Fruit fly (Drosophila melanogaster): ENCODE results near the gene CG31709.
A peak's percentile ranks its signal among the peaks of the same experiment; 100 is the strongest.

CG31709 gene

dm6 chr2L:9598390-9598789 lies 19.0 kb upstream of the CG31709 start (continued):
- TF ChIP-seq CG5953 (GFP tag; IDR thresholded peaks at IDR 0.05) (peak; percentile 65), eyg (GFP tag; optimal IDR thresholded peaks at IDR 0.05) (no peak), CG17328 (GFP tag; IDR thresholded peaks at IDR 0.05) (peak; percentile 87), Kr (GFP tag; optimal IDR thresholded peaks at IDR 0.05) (no peak), CG4707 (GFP tag; optimal IDR thresholded peaks at IDR 0.05) (no peak), CG3838 (GFP tag; optimal IDR thresholded peaks at IDR 0.05) (no peak), sens-2 (GFP tag; IDR thresholded peaks at IDR 0.05) (peak; percentile 84), CG30403 (GFP tag; optimal IDR thresholded peaks at IDR 0.05) (peak; percentile 58), yki (optimal IDR thresholded peaks at IDR 0.05) (no peak), CG2202 (tag; optimal IDR thresholded peaks at IDR 0.05) (peak; percentile 73), unpg (GFP tag; optimal IDR thresholded peaks at IDR 0.05) (peak; percentile 66), CG1233 (GFP tag; optimal IDR thresholded peaks at IDR 0.05) (peak; percentile 59), crol (GFP tag; IDR thresholded peaks at IDR 0.05) (peak; percentile 43; the same call in 1 of the 2 replicates), toy (GFP tag; IDR thresholded peaks at IDR 0.05) (no peak), NC2β (GFP tag; optimal IDR thresholded peaks at IDR 0.05) (no peak), sima (GFP tag; optimal IDR thresholded peaks at IDR 0.05) (no peak), grau (tag; optimal IDR thresholded peaks at IDR 0.05) (peak; percentile 76), CG12155 (GFP tag; optimal IDR thresholded peaks at IDR 0.05) (no peak), ttk (GFP tag; IDR thresholded peaks at IDR 0.05) (peak; percentile 76), CG8089 (GFP tag; optimal IDR thresholded peaks at IDR 0.05) (no peak), CG11560 (tag; IDR thresholded peaks at IDR 0.05) (no peak), CG7357 (GFP tag; IDR thresholded peaks at IDR 0.05) (peak; percentile 52; the same call in 1 of the 3 replicates), peb (GFP tag; IDR thresholded peaks at IDR 0.05) (peak; percentile 72; the same call in 1 of the 2 replicates), CG4854 (GFP tag; optimal IDR thresholded peaks at IDR 0.05) (no peak), Xrp1 (GFP tag; IDR thresholded peaks at IDR 0.05) (peak; percentile 94), CG43689 (GFP tag; IDR thresholded peaks at IDR 0.05) (no peak), CG2116 (GFP tag; optimal IDR thresholded peaks at IDR 0.05) (peak; percentile 11), CG31441 (GFP tag; IDR thresholded peaks at IDR 0.05) (peak; percentile 69), CG18262 (tag; optimal IDR thresholded peaks at IDR 0.05) (peak; percentile 85), CG11504 (tag; optimal IDR thresholded peaks at IDR 0.05) (no peak), CG13894 (tag; optimal IDR thresholded peaks at IDR 0.05) (no peak), gsb-n (tag; optimal IDR thresholded peaks at IDR 0.05) (peak; percentile 72), stwl (tag; optimal IDR thresholded peaks at IDR 0.05) (no peak), Sry-β (GFP tag; optimal IDR thresholded peaks at IDR 0.05) (no peak), CG2678 (tag; optimal IDR thresholded peaks at IDR 0.05) (no peak), ap (GFP tag; IDR thresholded peaks at IDR 0.05) (peak; percentile 43), exex (tag; optimal IDR thresholded peaks at IDR 0.05) (no peak), esg (GFP tag; conservative IDR thresholded peaks at IDR 0.05) (peak; percentile 61; the same call in 1 of the 2 replicates), bsh (GFP tag; optimal IDR thresholded peaks at IDR 0.05) (peak in 1 of 2 experiments; percentile 76), pum (GFP tag; optimal IDR thresholded peaks at IDR 0.05) (peak; percentile 1), ato (GFP tag; IDR thresholded peaks at IDR 0.05; ENCODE audit: partially characterized antibody) (no peak), Tbp (GFP tag; optimal IDR thresholded peaks at IDR 0.05) (no peak), CG8290 (GFP tag; optimal IDR thresholded peaks at IDR 0.05) (peak; percentile 35), CG8290 (tag; optimal IDR thresholded peaks at IDR 0.05) (peak in 1 of 2 experiments; percentile 20), crp (GFP tag; optimal IDR thresholded peaks at IDR 0.05) (no peak), CG10654 (GFP tag; optimal IDR thresholded peaks at IDR 0.05) (peak; percentile 6), Eip74EF (GFP tag; optimal IDR thresholded peaks at IDR 0.05) (peak in 1 of 2 experiments; percentile 5), BEAF-32 (GFP tag; optimal IDR thresholded peaks at IDR 0.05) (no peak), danr (GFP tag; IDR thresholded peaks at IDR 0.05) (0 out of 2 replicates have a peak, but pooled peaks have one; percentile 19), CG10209 (GFP tag; optimal IDR thresholded peaks at IDR 0.05) (peak; percentile 61), H2.0 (GFP tag; IDR thresholded peaks at IDR 0.05) (peak; percentile 75), dan (GFP tag; IDR thresholded peaks at IDR 0.05) (peak; percentile 79)

All from whole organism, embryonic.